Worm (Caenorhabditis elegans): ENCODE results near the gene B0507.9.
"Not testable (repeated sequence)": the region's sequence is repeated elsewhere in the genome, so short reads cannot be mapped to it uniquely, and the experiment has no call there.

Gene B0507.9

DNA sequence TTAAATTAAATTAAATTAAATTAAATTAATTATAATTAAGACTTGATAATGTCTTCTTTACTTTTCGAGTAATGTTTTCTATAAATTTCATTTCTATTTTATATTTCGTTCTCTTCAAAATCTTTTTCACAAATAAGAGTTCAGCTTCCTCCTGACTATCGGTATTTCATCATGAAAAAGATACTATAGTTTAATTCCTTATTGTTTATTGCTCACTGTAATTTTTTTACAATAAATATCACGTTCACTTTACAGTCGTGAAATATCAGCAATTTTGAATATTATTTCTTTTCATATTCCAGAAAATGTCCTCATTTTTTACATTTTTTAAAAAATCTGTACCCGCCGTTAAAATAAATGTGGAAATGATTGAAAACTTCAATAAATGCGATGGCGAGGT is 29.5 kb downstream of the B0507.9 start, which contains the start of gene ZC196.3:
ZC196.3 (plus strand) TSS at position 301 of the 400 bp plus-strand sequence.
- no peak for TF ChIP-seq aly-1 (tag; optimal IDR thresholded peaks at IDR 0.05)

DNA sequence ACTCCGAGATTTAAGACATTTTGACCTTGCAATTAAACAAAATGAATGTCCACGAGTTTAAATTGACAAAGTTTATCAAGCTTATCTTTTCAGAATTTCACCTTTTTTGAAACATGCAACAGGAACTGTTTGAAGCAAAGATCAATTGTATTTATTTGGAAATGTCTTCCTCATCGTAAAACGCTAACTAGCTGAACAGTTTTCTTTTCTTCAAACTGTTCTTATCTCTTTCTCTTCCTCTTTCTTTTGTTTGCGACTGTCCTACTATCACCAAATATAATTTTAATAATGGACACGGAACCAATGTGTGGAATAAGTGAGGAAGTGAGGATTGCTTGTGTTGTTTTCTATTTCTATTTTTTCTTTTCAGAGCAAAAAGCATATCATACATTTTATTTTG is 32.9 kb downstream of the B0507.9 start, which contains the start of gene ZC196.4:
ZC196.4 (plus strand) TSS at position 173 of the 400 bp plus-strand sequence.
- no peak for TF ChIP-seq ceh-36 (tag; optimal IDR thresholded peaks at IDR 0.05)
- TF ChIP-seq sea-1 (GFP tag; conservative IDR thresholded peaks at IDR 0.05) = no peak
- TF ChIP-seq B0310.2 (tag; optimal IDR thresholded peaks at IDR 0.05) = no peak
- TF ChIP-seq hnd-1 (tag; optimal IDR thresholded peaks at IDR 0.05) = no peak
- no peak for TF ChIP-seq hmbx-1 (tag; optimal IDR thresholded peaks at IDR 0.05)
- no peak for TF ChIP-seq tra-4 (tag; optimal IDR thresholded peaks at IDR 0.05)
- no peak for TF ChIP-seq scrt-1 (GFP tag; IDR thresholded peaks at IDR 0.05)
- TF ChIP-seq ets-7 (tag; optimal IDR thresholded peaks at IDR 0.05) = no peak
- no peak for TF ChIP-seq flt-1 (GFP tag; IDR thresholded peaks at IDR 0.05)
- TF ChIP-seq F13C5.2 (tag; optimal IDR thresholded peaks at IDR 0.05) = no peak

DNA sequence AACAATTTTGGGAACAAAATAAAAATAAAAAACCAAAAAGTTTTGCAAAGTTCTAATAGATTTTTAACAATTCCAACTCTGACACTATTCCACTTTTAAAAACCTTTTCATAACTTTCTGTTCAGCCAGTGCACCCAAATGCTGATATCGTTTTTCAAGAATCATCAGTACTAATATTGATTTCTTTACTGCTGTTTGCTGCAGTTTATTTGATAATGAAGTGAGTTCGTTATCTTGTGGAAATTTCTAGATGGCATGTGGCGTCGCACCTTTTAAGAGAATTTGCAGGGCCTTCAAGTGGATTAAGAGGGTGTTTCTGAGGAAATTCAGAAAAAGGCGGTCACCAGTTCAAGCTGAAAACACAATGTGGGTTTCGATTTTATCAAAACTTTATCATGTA is 34.8 kb downstream of the B0507.9 start:
- TF ChIP-seq scrt-1 (GFP tag; IDR thresholded peaks at IDR 0.05) (no peak), pes-1 (GFP tag; IDR thresholded peaks at IDR 0.05) (no peak), sea-1 (GFP tag; conservative IDR thresholded peaks at IDR 0.05) (no peak), ets-7 (tag; optimal IDR thresholded peaks at IDR 0.05) (no peak), F13C5.2 (tag; optimal IDR thresholded peaks at IDR 0.05) (no peak), aly-1 (tag; optimal IDR thresholded peaks at IDR 0.05) (no peak), ceh-36 (tag; optimal IDR thresholded peaks at IDR 0.05) (no peak), tbx-37 (GFP tag; conservative IDR thresholded peaks at IDR 0.05) (no peak), hmg-4 (GFP tag; optimal IDR thresholded peaks at IDR 0.05) (no peak), B0310.2 (tag; optimal IDR thresholded peaks at IDR 0.05) (no peak), hmbx-1 (tag; optimal IDR thresholded peaks at IDR 0.05) (no peak), ceh-13 (GFP tag; optimal IDR thresholded peaks at IDR 0.05) (no peak), flt-1 (GFP tag; IDR thresholded peaks at IDR 0.05) (no peak), tra-4 (tag; optimal IDR thresholded peaks at IDR 0.05) (no peak), hnd-1 (tag; optimal IDR thresholded peaks at IDR 0.05) (no peak), tbx-11 (GFP tag; IDR thresholded peaks at IDR 0.05) (no peak), ama-1 (optimal IDR thresholded peaks at IDR 0.05) (no peak)

DNA sequence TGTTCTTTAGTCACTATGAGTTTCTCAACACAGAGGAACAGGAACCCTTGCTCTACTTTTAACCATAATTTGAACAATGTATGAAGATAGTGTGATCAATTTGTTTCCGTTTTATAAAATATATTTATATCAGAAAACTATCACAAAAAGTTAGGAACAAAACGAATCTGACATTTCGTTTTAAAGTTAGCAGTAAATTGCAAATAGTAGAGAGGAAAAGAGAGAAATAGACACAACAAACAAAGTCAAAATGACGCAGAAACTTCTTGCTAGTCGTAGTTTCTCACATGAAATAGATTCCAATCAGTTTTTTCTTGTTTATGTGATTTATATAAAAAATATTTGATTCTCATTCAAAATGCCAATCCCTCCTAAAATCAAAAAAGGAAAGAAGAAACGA is 36.7 kb downstream of the B0507.9 start, which contains the start of gene ZC196.5:
ZC196.5 (plus strand) TSS at position 301 of the 400 bp plus-strand sequence.
- no peak for TF ChIP-seq scrt-1 (GFP tag; IDR thresholded peaks at IDR 0.05)
- no peak for TF ChIP-seq pes-1 (GFP tag; IDR thresholded peaks at IDR 0.05)
- no peak for TF ChIP-seq F13C5.2 (tag; optimal IDR thresholded peaks at IDR 0.05)
- TF ChIP-seq ceh-13 (GFP tag; optimal IDR thresholded peaks at IDR 0.05) = no peak
- no peak for TF ChIP-seq tbx-37 (GFP tag; conservative IDR thresholded peaks at IDR 0.05)
- no peak for TF ChIP-seq sea-1 (GFP tag; conservative IDR thresholded peaks at IDR 0.05)
- TF ChIP-seq ama-1 (optimal IDR thresholded peaks at IDR 0.05) = no peak
- no peak for TF ChIP-seq ets-7 (tag; optimal IDR thresholded peaks at IDR 0.05)
- TF ChIP-seq flt-1 (GFP tag; IDR thresholded peaks at IDR 0.05) = no peak

DNA sequence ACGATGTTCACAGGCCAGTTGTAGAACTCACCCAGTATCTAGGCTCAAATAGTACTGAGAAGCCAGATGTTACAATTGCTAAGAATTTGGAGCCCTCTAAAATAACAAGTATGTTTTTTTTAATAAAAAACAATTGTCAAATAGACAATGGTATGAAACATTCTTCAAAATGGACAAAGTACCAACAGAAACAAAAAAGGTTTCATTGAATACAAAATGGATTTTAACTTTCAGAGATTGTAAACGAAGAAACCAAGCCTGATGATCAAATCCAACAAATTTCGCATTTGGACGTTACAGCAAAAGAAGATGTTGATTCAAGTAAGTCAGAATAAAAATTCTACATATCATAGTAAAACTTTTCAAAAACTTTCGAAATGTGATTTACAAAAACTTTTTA is 38.8 kb downstream of the B0507.9 start, which contains the start of gene ZC196.9:
ZC196.9 (minus strand) TSS at position 101 of the 400 bp plus-strand sequence.
- TF ChIP-seq ceh-13 (GFP tag; optimal IDR thresholded peaks at IDR 0.05) (no peak), flt-1 (GFP tag; IDR thresholded peaks at IDR 0.05) (no peak), pes-1 (GFP tag; IDR thresholded peaks at IDR 0.05) (no peak), scrt-1 (GFP tag; IDR thresholded peaks at IDR 0.05) (no peak), hmbx-1 (tag; optimal IDR thresholded peaks at IDR 0.05) (no peak), aly-1 (tag; optimal IDR thresholded peaks at IDR 0.05) (no peak), hnd-1 (tag; optimal IDR thresholded peaks at IDR 0.05) (no peak), tra-4 (tag; optimal IDR thresholded peaks at IDR 0.05) (no peak)

DNA sequence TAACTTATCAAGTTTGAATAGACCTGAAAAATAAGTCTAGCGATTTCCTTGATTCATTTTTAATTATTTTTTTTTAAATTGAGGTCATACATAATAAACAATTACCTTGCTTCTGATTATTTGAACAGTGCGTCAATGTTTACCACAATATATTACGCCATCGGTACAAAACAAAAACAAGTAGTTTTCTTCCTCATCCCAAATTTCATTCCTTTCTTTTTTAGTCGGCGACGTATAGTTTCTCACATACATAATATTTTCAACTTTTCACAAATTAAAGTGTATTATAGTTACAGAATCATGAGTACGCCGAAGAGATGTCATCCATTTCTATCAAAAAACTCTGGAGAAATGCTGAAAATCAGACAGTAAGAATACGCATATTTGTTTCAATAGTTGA is 39.6 kb downstream of the B0507.9 start, which contains the start of gene droe-8:
droe-8 (plus strand) TSS at position 301 of the 400 bp plus-strand sequence.
- not testable (repeated sequence) for TF ChIP-seq sea-1 (GFP tag; conservative IDR thresholded peaks at IDR 0.05); ama-1 (optimal IDR thresholded peaks at IDR 0.05); hmg-4 (GFP tag; optimal IDR thresholded peaks at IDR 0.05)

DNA sequence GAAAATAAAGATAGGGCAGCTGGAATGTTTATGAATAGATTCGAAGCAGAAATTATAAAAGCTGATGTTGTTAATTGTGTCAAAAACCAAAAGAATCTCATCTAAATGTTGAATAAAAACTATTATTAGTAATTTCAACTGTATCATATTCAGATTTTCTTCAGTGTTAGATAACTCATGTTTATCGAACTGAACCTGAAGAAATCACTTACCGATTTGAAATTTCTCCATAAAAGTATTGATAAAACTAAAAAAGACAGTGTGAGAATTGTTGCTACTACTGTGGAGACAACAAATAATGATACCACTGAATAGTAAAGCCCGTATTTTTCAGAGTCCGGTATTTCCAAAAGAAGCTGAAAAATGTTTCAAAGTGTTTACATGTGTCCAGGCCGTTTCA is 43.7 kb downstream of the B0507.9 start, which contains the start of gene ZC196.8:
ZC196.8 (minus strand) TSS at position 101 of the 400 bp plus-strand sequence.
- not testable (repeated sequence) for TF ChIP-seq ets-7 (tag; optimal IDR thresholded peaks at IDR 0.05); scrt-1 (GFP tag; IDR thresholded peaks at IDR 0.05); F13C5.2 (tag; optimal IDR thresholded peaks at IDR 0.05)

DNA sequence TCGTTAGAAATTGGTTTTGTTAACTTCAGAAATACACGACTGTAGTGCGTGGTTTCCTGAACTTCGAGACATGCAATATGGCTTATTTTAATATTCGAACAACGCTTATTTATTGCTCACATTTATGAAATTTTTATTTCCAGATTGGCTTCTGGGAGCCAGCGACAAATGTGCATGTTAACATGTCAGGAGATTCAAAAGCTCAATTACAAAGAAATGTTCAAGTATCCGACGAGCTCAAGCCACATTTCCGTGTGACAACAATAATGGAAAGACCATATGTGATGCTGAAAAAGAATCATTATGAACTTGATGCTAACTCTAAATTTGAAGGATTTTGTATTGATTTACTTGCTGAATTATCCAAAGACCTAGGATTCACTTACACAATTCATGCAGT is 47.4 kb downstream of the B0507.9 start:
- TF ChIP-seq aly-1 (tag; optimal IDR thresholded peaks at IDR 0.05) (no peak), B0310.2 (tag; optimal IDR thresholded peaks at IDR 0.05) (no peak), sea-1 (GFP tag; conservative IDR thresholded peaks at IDR 0.05) (no peak), tbx-37 (GFP tag; conservative IDR thresholded peaks at IDR 0.05) (no peak), hnd-1 (tag; optimal IDR thresholded peaks at IDR 0.05) (no peak), tra-4 (tag; optimal IDR thresholded peaks at IDR 0.05) (no peak)

DNA sequence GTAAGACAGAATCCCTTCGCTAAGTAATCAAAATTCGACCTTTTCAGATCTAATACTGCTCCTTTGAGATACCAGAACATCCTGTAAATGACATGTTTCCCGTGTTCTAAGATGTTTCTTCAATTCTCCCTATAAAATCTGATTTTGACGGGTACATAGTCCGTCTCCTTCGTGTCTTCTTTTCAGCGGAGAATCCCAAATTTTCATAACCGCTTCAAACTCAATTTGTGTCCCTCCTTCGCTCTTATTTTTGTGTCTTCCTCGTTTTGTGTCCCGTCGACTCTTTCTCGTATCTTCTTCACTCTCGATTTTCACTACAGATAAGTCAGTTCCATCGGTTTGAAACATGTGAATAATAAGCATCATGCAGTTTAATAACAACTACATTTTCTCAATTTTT is 49.7 kb downstream of the B0507.9 start, which contains the start of gene glr-5:
glr-5 (plus strand) TSS at position 321 of the 400 bp plus-strand sequence.
- TF ChIP-seq flt-1 (GFP tag; IDR thresholded peaks at IDR 0.05) = no peak
- no peak for TF ChIP-seq sea-1 (GFP tag; conservative IDR thresholded peaks at IDR 0.05)
- no peak for TF ChIP-seq tra-4 (tag; optimal IDR thresholded peaks at IDR 0.05)
- TF ChIP-seq pes-1 (GFP tag; IDR thresholded peaks at IDR 0.05) = no peak
- no peak for TF ChIP-seq tbx-37 (GFP tag; conservative IDR thresholded peaks at IDR 0.05)
- TF ChIP-seq ets-7 (tag; optimal IDR thresholded peaks at IDR 0.05) = no peak
- no peak for TF ChIP-seq tbx-11 (GFP tag; IDR thresholded peaks at IDR 0.05)
- no peak for TF ChIP-seq scrt-1 (GFP tag; IDR thresholded peaks at IDR 0.05)
- TF ChIP-seq ceh-13 (GFP tag; optimal IDR thresholded peaks at IDR 0.05) = no peak
- TF ChIP-seq B0310.2 (tag; optimal IDR thresholded peaks at IDR 0.05) = no peak
- TF ChIP-seq ceh-36 (tag; optimal IDR thresholded peaks at IDR 0.05) = no peak
- TF ChIP-seq ama-1 (optimal IDR thresholded peaks at IDR 0.05) = no peak
